Worm (Caenorhabditis elegans) whole organism, young adult: ENCODE measurements around the gene srt-20.

ENCODE experiments used
- B0035.1 ChIP-seq: sonication (generic microtip); optimal IDR thresholded peaks from 2 replicates; lab custom pipeline; 2016; ENCODE audit warnings: missing genetic modification characterization, mild to moderate bottlenecking, missing compliant biosample characterization, missing genotype, missing genetic modification reagents
- C06A6.2 ChIP-seq: fragments of 200-800 bp; sonication (Bioruptor generic); conservative IDR thresholded peaks from 2 replicates; pipeline ENCODE4 v1.3.6; 2022; ENCODE audit warnings: missing genetic modification characterization, missing compliant biosample characterization
- F10E7.11 ChIP-seq: sonication (generic microtip); optimal IDR thresholded peaks from 2 replicates; lab custom pipeline; 2017; ENCODE audit warnings: mild to moderate bottlenecking, missing genetic modification characterization, moderate library complexity, missing compliant biosample characterization
- F57C9.4 ChIP-seq: sonication (generic microtip); optimal IDR thresholded peaks from 2 replicates; lab custom pipeline; 2017; ENCODE audit warnings: mild to moderate bottlenecking, missing genetic modification characterization, missing compliant biosample characterization
- K12H6.12 ChIP-seq: fragments of 200-800 bp; sonication (Bioruptor generic); optimal IDR thresholded peaks from 2 replicates; lab custom pipeline; 2018; ENCODE audit warnings: mild to moderate bottlenecking, missing genetic modification characterization, missing compliant biosample characterization
- Y95B8A.8 ChIP-seq: fragments of 200-800 bp; sonication (Bioruptor generic); IDR thresholded peaks from 2 replicates; pipeline ENCODE4 v1.3.6; 2022; ENCODE audit warnings: missing genetic modification reagents, missing genetic modification characterization, missing compliant biosample characterization
- aptf-2 ChIP-seq: fragments of 200-800 bp; sonication (Bioruptor generic); conservative IDR thresholded peaks from 2 replicates; pipeline ENCODE4 v1.3.6; 2022; ENCODE audit warnings: missing genetic modification reagents, missing genetic modification characterization, missing compliant biosample characterization
- attf-5 ChIP-seq: fragments of 200-800 bp; sonication (Bioruptor generic); optimal IDR thresholded peaks from 2 replicates; lab custom pipeline; 2018; ENCODE audit warnings: mild to moderate bottlenecking, missing genetic modification characterization, missing compliant biosample characterization
- attf-6 ChIP-seq: fragments of 200-800 bp; sonication (Bioruptor generic); IDR thresholded peaks from 2 replicates; pipeline ENCODE4 v1.3.6; 2022; ENCODE audit warnings: missing genetic modification reagents, missing genetic modification characterization, missing compliant biosample characterization
- bed-1 ChIP-seq: fragments of 200-800 bp; sonication (Bioruptor generic); IDR thresholded peaks from 2 replicates; pipeline ENCODE4 v1.3.6; 2022; ENCODE audit warnings: missing genetic modification reagents, missing genetic modification characterization, missing compliant biosample characterization
- bed-2 ChIP-seq: fragments of 200-800 bp; sonication (Bioruptor generic); IDR thresholded peaks from 2 replicates; pipeline ENCODE4 v1.3.6; 2022; ENCODE audit warnings: missing genetic modification reagents, missing genetic modification characterization, missing compliant biosample characterization
- ceh-100 ChIP-seq: fragments of 200-800 bp; sonication (Bioruptor generic); IDR thresholded peaks from 2 replicates; pipeline ENCODE4 v1.3.6; 2022; ENCODE audit warnings: missing genetic modification reagents, missing genetic modification characterization, missing compliant biosample characterization
- chd-7 ChIP-seq: sonication (generic microtip); optimal IDR thresholded peaks from 2 replicates; lab custom pipeline; 2016; ENCODE audit warnings: mild to moderate bottlenecking, missing genetic modification characterization, moderate library complexity, missing compliant biosample characterization
- dpl-1 ChIP-seq: fragments of 150-350 bp; optimal IDR thresholded peaks from 2 replicates; lab custom pipeline; 2014; ENCODE audit warnings: missing biosample characterization, missing genetic modification reagents, missing genetic modification characterization
- efl-1 ChIP-seq: fragments of 150-350 bp; optimal IDR thresholded peaks from 2 replicates; lab custom pipeline; 2014; ENCODE audit warnings: missing biosample characterization, missing genetic modification reagents, missing genetic modification characterization
- ekl-4 ChIP-seq: fragments of 200-800 bp; sonication (Bioruptor generic); IDR thresholded peaks from 2 replicates; pipeline ENCODE4 v1.3.6; 2022; ENCODE audit warnings: missing genetic modification reagents, missing genetic modification characterization, missing compliant biosample characterization
- gei-17 ChIP-seq: fragments of 200-800 bp; sonication (Bioruptor generic); optimal IDR thresholded peaks from 2 replicates; lab custom pipeline; 2018; ENCODE audit warnings: mild to moderate bottlenecking, missing genetic modification characterization, missing compliant biosample characterization
- hlh-26 ChIP-seq: fragments of 200-800 bp; sonication (Bioruptor generic); conservative IDR thresholded peaks from 2 replicates; pipeline ENCODE4 v1.3.6; 2022; ENCODE audit warnings: missing genetic modification reagents, missing genetic modification characterization, missing compliant biosample characterization
- hmg-1.2 ChIP-seq: fragments of 200-800 bp; sonication (Bioruptor generic); IDR thresholded peaks from 2 replicates; pipeline ENCODE4 v1.3.6; 2022; ENCODE audit warnings: missing genetic modification reagents, missing genetic modification characterization, missing compliant biosample characterization
- hrde-1 ChIP-seq: sonication (generic microtip); optimal IDR thresholded peaks from 2 replicates; lab custom pipeline; 2016; ENCODE audit warnings: missing genetic modification characterization, mild to moderate bottlenecking, missing compliant biosample characterization, moderate library complexity, missing genotype, missing genetic modification reagents, borderline replicate concordance
- hsf-1 ChIP-seq: fragments of 200-800 bp; sonication (Bioruptor generic); IDR thresholded peaks from 2 replicates; pipeline ENCODE4 v1.3.6; 2022; ENCODE audit warnings: missing genetic modification reagents, missing genetic modification characterization, missing compliant biosample characterization
- lin-40 ChIP-seq: sonication (generic microtip); optimal IDR thresholded peaks from 2 replicates; lab custom pipeline; 2016; ENCODE audit warnings: missing genetic modification characterization, mild to moderate bottlenecking, missing compliant biosample characterization, missing genotype, missing genetic modification reagents
- lin-54 ChIP-seq: fragments of 200-800 bp; sonication (Bioruptor generic); optimal IDR thresholded peaks from 2 replicates; lab custom pipeline; 2018; ENCODE audit warnings: mild to moderate bottlenecking, missing genetic modification characterization, missing compliant biosample characterization
- lsl-1 ChIP-seq: fragments of 200-800 bp; sonication (Bioruptor generic); optimal IDR thresholded peaks from 2 replicates; lab custom pipeline; 2018; ENCODE audit warnings: mild to moderate bottlenecking, missing genetic modification characterization, moderate library complexity, missing compliant biosample characterization
- madf-3 ChIP-seq: fragments of 200-800 bp; sonication (Bioruptor generic); IDR thresholded peaks from 2 replicates; pipeline ENCODE4 v1.3.6; 2022; ENCODE audit warnings: missing genetic modification reagents, missing genetic modification characterization, missing compliant biosample characterization
- mes-4 ChIP-seq: sonication (generic microtip); optimal IDR thresholded peaks from 2 replicates; lab custom pipeline; 2016; ENCODE audit warnings: missing genotype, missing genetic modification characterization, missing compliant biosample characterization
- nfya-2 ChIP-seq: fragments of 200-800 bp; sonication (Bioruptor generic); IDR thresholded peaks from 2 replicates; pipeline ENCODE4 v1.3.6; 2022; ENCODE audit warnings: missing genetic modification reagents, missing genetic modification characterization, missing compliant biosample characterization
- nhr-80 ChIP-seq: sonication (generic microtip); optimal IDR thresholded peaks from 2 replicates; lab custom pipeline; 2016; ENCODE audit warnings: missing genetic modification characterization, missing compliant biosample characterization
- pbrm-1 ChIP-seq: fragments of 200-800 bp; sonication (Bioruptor generic); IDR thresholded peaks from 2 replicates; pipeline ENCODE4 v1.3.6; 2022; ENCODE audit warnings: missing genetic modification reagents, missing genetic modification characterization, missing compliant biosample characterization
- rcor-1 ChIP-seq: fragments of 200-800 bp; sonication (Bioruptor generic); IDR thresholded peaks from 2 replicates; pipeline ENCODE4 v1.3.6; 2022; ENCODE audit warnings: missing genetic modification reagents, missing genetic modification characterization, missing compliant biosample characterization
- sdz-38 ChIP-seq: sonication (generic microtip); optimal IDR thresholded peaks from 2 replicates; lab custom pipeline; 2016; ENCODE audit warnings: missing genotype, missing genetic modification characterization, missing compliant biosample characterization
- sea-2 ChIP-seq: fragments of 200-800 bp; sonication (Bioruptor generic); IDR thresholded peaks from 2 replicates; pipeline ENCODE4 v1.3.6; 2022; ENCODE audit warnings: missing genetic modification characterization, missing compliant biosample characterization
- sptf-2 ChIP-seq: fragments of 200-800 bp; sonication (Bioruptor generic); optimal IDR thresholded peaks from 2 replicates; lab custom pipeline; 2018; ENCODE audit warnings: mild to moderate bottlenecking, missing genetic modification characterization, missing compliant biosample characterization
- unc-130 ChIP-seq: sonication (generic microtip); optimal IDR thresholded peaks from 2 replicates; lab custom pipeline; 2016; ENCODE audit warnings: missing genetic modification reagents, missing genetic modification characterization, missing compliant biosample characterization
- ztf-26 ChIP-seq: sonication (generic microtip); optimal IDR thresholded peaks from 2 replicates; lab custom pipeline; 2017; ENCODE audit warnings: missing genetic modification characterization, missing compliant biosample characterization
- ztf-28 ChIP-seq: fragments of 200-800 bp; sonication (Bioruptor generic); IDR thresholded peaks from 2 replicates; pipeline ENCODE4 v1.3.6; 2022; ENCODE audit warnings: missing genetic modification reagents, missing genetic modification characterization, missing compliant biosample characterization
- ztf-3 ChIP-seq: fragments of 200-800 bp; sonication (Bioruptor generic); optimal IDR thresholded peaks from 2 replicates; lab custom pipeline; 2018; ENCODE audit warnings: mild to moderate bottlenecking, missing genetic modification characterization, missing compliant biosample characterization
- ztf-6 ChIP-seq: fragments of 200-800 bp; sonication (Bioruptor generic); IDR thresholded peaks from 2 replicates; pipeline ENCODE4 v1.3.6; 2022; ENCODE audit warnings: missing genetic modification reagents, missing genetic modification characterization, missing compliant biosample characterization

srt-20 gene

ce11 chrV:4260090-4260489 is 18.5 kb downstream of the srt-20 start, which contains the start of gene srt-3:
srt-3 (minus strand) TSS chrV:4260190.
- no peak for TF ChIP-seq madf-3 (GFP tag; lab: Robert Waterston, UW)
- no peak for TF ChIP-seq mes-4 (tag; lab: Kevin White, UChicago)
- TF ChIP-seq chd-7 = no peak
- TF ChIP-seq nhr-80 (tag; lab: Kevin White, UChicago) = no peak
- no peak for TF ChIP-seq gei-17 (GFP tag; lab: Kevin White, UChicago)
- no peak for TF ChIP-seq F57C9.4 (tag; lab: Kevin White, UChicago)
- no peak for TF ChIP-seq hmg-1.2 (GFP tag; lab: Robert Waterston, UW)
- no peak for TF ChIP-seq sptf-2 (GFP tag; lab: Kevin White, UChicago)
- TF ChIP-seq rcor-1 (GFP tag; lab: Robert Waterston, UW) = no peak
- TF ChIP-seq K12H6.12 (tag; lab: Kevin White, UChicago) = no peak
- TF ChIP-seq ztf-6 = no peak
- no peak for TF ChIP-seq F10E7.11 (tag; lab: Kevin White, UChicago)
- TF ChIP-seq C06A6.2 = no peak
- no peak for TF ChIP-seq B0035.1 (tag; lab: Kevin White, UChicago)
- TF ChIP-seq hlh-26 (GFP tag; lab: Robert Waterston, UW) = no peak
- no peak for TF ChIP-seq hsf-1 (GFP tag; lab: Robert Waterston, UW)

- TF ChIP-seq ztf-3 (GFP tag; lab: Kevin White, UChicago) = no peak
- TF ChIP-seq sea-2 (GFP tag; lab: Robert Waterston, UW) = no peak
- no peak for TF ChIP-seq attf-6
- TF ChIP-seq F10E7.11 (tag; lab: Kevin White, UChicago) = no peak
- TF ChIP-seq lsl-1 (GFP tag; lab: Kevin White, UChicago) = no peak
- no peak for TF ChIP-seq bed-1 (GFP tag; lab: Robert Waterston, UW)
- TF ChIP-seq lin-54 = no peak
- TF ChIP-seq bed-2 (GFP tag; lab: Robert Waterston, UW) = no peak
- TF ChIP-seq ceh-100 (GFP tag; lab: Robert Waterston, UW) = no peak
- TF ChIP-seq hrde-1 = no peak
- TF ChIP-seq nfya-2 (GFP tag; lab: Robert Waterston, UW) = no peak
- TF ChIP-seq efl-1 = no peak
Measured at ce11 chrV:4256474-4256873, 22.2 kb downstream of the srt-20 start, which contains the start of gene srt-14. srt-14 (minus strand) TSS chrV:4256574.

- TF ChIP-seq unc-130 (GFP tag; lab: Kevin White, UChicago) (no peak), ztf-26 (no peak), Y95B8A.8 (GFP tag; lab: Robert Waterston, UW) (no peak), lin-40 (tag; lab: Kevin White, UChicago) (no peak), pbrm-1 (no peak), aptf-2 (GFP tag; lab: Robert Waterston, UW) (no peak), ekl-4 (GFP tag; lab: Robert Waterston, UW) (no peak), sdz-38 (tag; lab: Kevin White, UChicago) (no peak), attf-5 (no peak), ztf-28 (GFP tag; lab: Robert Waterston, UW) (no peak), dpl-1 (GFP tag; lab: Kevin White, UChicago) (no peak)
Measured at ce11 chrV:4250047-4250446, 28.6 kb downstream of the srt-20 start, which contains the start of gene srt-13. srt-13 (minus strand) TSS chrV:4250147.
